Fruit fly (Drosophila melanogaster): ENCODE measurements around the gene CG5946.
A peak's percentile ranks its signal among the peaks of the same experiment; 100 is the strongest.

The CG5946 gene

DNA sequence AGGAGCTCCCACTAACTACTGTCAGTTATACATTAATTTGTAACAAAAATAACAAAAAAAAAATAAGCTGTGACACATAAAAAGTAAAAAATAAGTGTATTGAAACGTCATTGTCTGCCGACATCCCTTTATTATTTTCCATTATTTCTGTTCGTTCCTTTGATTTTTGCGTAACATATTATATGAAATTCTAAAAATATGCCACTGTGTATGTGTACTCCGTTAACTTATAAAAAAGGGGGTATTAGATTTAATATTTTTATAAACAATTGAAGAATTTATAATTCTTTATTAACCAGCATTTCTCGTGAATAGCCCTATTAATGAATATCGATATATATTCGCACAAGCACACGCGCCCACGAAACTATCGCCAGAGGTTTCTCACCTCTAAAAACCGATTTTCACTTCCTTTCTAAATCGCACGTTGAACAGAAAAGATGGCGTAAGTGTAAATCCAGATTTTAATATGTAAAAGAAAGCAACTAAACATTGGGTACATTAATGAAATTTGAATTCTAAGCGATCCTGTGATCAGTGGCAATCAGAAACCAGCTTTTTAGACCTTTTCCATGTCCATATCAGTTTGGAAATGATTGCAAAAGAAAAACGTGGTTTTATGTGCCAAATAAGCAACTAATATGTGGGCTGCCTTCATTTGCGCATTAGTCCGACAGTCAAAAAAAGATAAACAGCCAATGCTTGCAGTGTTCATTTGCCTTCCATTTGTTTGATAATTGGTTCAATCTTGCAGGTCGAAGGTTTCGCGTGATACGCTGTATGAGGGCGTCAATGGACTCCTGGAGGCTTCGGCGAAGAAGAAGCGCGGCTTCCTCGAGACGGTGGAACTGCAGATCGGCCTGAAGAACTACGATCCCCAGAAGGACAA, 615 bp upstream of the CG5946 start, which contains the start of gene RpL10Ab (continued):
- TF ChIP-seq CG10979 (tag; optimal IDR thresholded peaks at IDR 0.05) (peak; percentile 17), unc-4 (GFP tag; IDR thresholded peaks at IDR 0.05; ENCODE audit: partially characterized antibody) (peak; percentile 65), Hey (tag; optimal IDR thresholded peaks at IDR 0.05) (peak; percentile 26), run (tag; optimal IDR thresholded peaks at IDR 0.05) (no peak), CG9797 (GFP tag; optimal IDR thresholded peaks at IDR 0.05) (no peak), ham (GFP tag; IDR thresholded peaks at IDR 0.05) (no peak), CG17612 (GFP tag; IDR thresholded peaks at IDR 0.05) (no peak), sc (optimal IDR thresholded peaks at IDR 0.05) (no peak), sc (GFP tag; optimal IDR thresholded peaks at IDR 0.05) (no peak), CG7357 (GFP tag; IDR thresholded peaks at IDR 0.05) (peak; percentile 66; the same call in 1 of the 3 replicates), her (GFP tag; optimal IDR thresholded peaks at IDR 0.05) (peak; percentile 54), CG6254 (GFP tag; optimal IDR thresholded peaks at IDR 0.05) (no peak), CG12219 (GFP tag; optimal IDR thresholded peaks at IDR 0.05) (peak; percentile 33), Pdp1 (GFP tag; optimal IDR thresholded peaks at IDR 0.05) (peak; percentile 33 to 72), zfh1 (GFP tag; IDR thresholded peaks at IDR 0.05) (peak; percentile 42; the same call in 2 of the 3 replicates), shn (GFP tag; optimal IDR thresholded peaks at IDR 0.05) (no peak), CG15011 (GFP tag; optimal IDR thresholded peaks at IDR 0.05) (peak; percentile 5), jigr1 (GFP tag; IDR thresholded peaks at IDR 0.05) (no peak; the same call in 1 of the 3 replicates), org-1 (GFP tag; optimal IDR thresholded peaks at IDR 0.05) (peak; percentile 34), hb (GFP tag; IDR thresholded peaks at IDR 0.05; ENCODE audit: partially characterized antibody) (peak; percentile 80), Sin3A (optimal IDR thresholded peaks at IDR 0.05) (no peak), Dll (GFP tag; IDR thresholded peaks at IDR 0.05; ENCODE audit: partially characterized antibody) (peak; percentile 67; the same call in 3 of the 4 replicates), CG9932 (GFP tag; IDR thresholded peaks at IDR 0.05) (peak; percentile 75), fd3F (GFP tag; optimal IDR thresholded peaks at IDR 0.05) (peak; percentile 19), Six4 (GFP tag; optimal IDR thresholded peaks at IDR 0.05) (peak; percentile 20), Hand (GFP tag; optimal IDR thresholded peaks at IDR 0.05) (no peak), al (GFP tag; IDR thresholded peaks at IDR 0.05) (peak; percentile 47), bigmax (GFP tag; optimal IDR thresholded peaks at IDR 0.05) (no peak), CG15514 (GFP tag; optimal IDR thresholded peaks at IDR 0.05) (peak; percentile 57), bowl (GFP tag; IDR thresholded peaks at IDR 0.05) (no peak), CG4707 (GFP tag; optimal IDR thresholded peaks at IDR 0.05) (peak; percentile 63), Atf-2 (GFP tag; optimal IDR thresholded peaks at IDR 0.05) (peak; percentile 10), crol (GFP tag; IDR thresholded peaks at IDR 0.05) (no peak), ara (GFP tag; IDR thresholded peaks at IDR 0.05) (no peak), CG1832 (GFP tag; optimal IDR thresholded peaks at IDR 0.05) (no peak), CG14014 (GFP tag; IDR thresholded peaks at IDR 0.05) (no peak; the same call in none of the 2 replicates), Mes4 (GFP tag; optimal IDR thresholded peaks at IDR 0.05) (peak; percentile 69), zen2 (GFP tag; IDR thresholded peaks at IDR 0.05; ENCODE audit: partially characterized antibody) (peak; percentile 82), CoRest (tag; optimal IDR thresholded peaks at IDR 0.05) (peak; percentile 73), Med (GFP tag) (peak; percentile 96), otp (GFP tag; IDR thresholded peaks at IDR 0.05) (peak; percentile 72; the same call in 2 of the 3 replicates), CG18619 (GFP tag; optimal IDR thresholded peaks at IDR 0.05) (peak; percentile 64), caup (GFP tag; optimal IDR thresholded peaks at IDR 0.05; ENCODE audit: severe bottlenecking) (peak; percentile 72), PHDP (tag; optimal IDR thresholded peaks at IDR 0.05) (peak; percentile 46), CG8359 (GFP tag; optimal IDR thresholded peaks at IDR 0.05; ENCODE audit: borderline replicate concordance) (no peak), Poxn (GFP tag; IDR thresholded peaks at IDR 0.05) (no peak), Hmx (GFP tag; optimal IDR thresholded peaks at IDR 0.05) (no peak), Neu2 (GFP tag; optimal IDR thresholded peaks at IDR 0.05; ENCODE audit: borderline replicate concordance) (peak; percentile 95)

Measured in whole organism, embryonic.